Worm (Caenorhabditis elegans): ENCODE results near the gene shpk-1.

ce11 chrIII:13606865-13607264 lies 955 bp upstream of the shpk-1 start:
- TF ChIP-seq mxl-1 (tag; optimal IDR thresholded peaks at IDR 0.05) (no peak), rpc-1 (optimal IDR thresholded peaks at IDR 0.05) (no peak), rpc-1 (tag; optimal IDR thresholded peaks at IDR 0.05) (no peak), aptf-2 (GFP tag; conservative IDR thresholded peaks at IDR 0.05) (no peak), lin-35 (GFP tag; optimal IDR thresholded peaks at IDR 0.05) (no peak)

All from whole organism, young adult.